Worm (Caenorhabditis elegans) whole organism, L4/young adult: ENCODE measurements around the gene enu-3.6.
"Not testable (repeated sequence)": the region's sequence is repeated elsewhere in the genome, so short reads cannot be mapped to it uniquely, and the experiment has no call there.

Experiments used
- W03F9.2 ChIP-seq: fragments of 150-350 bp; optimal IDR thresholded peaks from 2 replicates; lab custom pipeline; 2014; ENCODE audit warnings: missing biosample characterization, missing genetic modification characterization
- dao-5 ChIP-seq: sonication (generic microtip); optimal IDR thresholded peaks from 2 replicates; lab custom pipeline; 2016; ENCODE audit warnings: missing genotype, missing genetic modification characterization, moderate library complexity, missing compliant biosample characterization
- him-1 ChIP-seq: sonication (generic microtip); optimal IDR thresholded peaks from 2 replicates; lab custom pipeline; 2016; ENCODE audit warnings: missing genotype, missing genetic modification reagents, missing genetic modification characterization, missing compliant biosample characterization

The enu-3.6 gene

DNA sequence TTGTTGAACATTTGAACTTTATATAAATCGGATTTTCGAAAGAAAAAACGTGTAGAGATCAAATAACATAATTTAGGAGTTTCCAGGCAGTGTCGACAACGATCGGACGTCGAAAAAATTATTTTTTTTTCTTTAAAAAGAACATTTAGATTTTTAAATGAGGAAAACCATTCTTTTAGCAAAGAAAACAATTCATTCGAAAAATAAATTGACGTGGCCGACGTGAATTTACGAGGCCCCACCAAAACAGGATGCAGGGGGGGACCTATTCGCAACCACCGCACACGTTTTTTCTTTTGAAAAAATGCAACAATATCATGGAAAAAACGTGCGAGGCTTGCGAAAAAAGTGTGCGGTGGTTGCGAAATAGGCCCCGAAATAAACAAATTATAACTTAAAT, at the start of gene enu-3.6:
enu-3.6 (plus strand) TSS at position 392 of the 400 bp plus-strand sequence.
- TF ChIP-seq him-1, dao-5, W03F9.2 (tag; lab: Kevin White, UChicago): not testable (repeated sequence)

- TF ChIP-seq W03F9.2 (tag; lab: Kevin White, UChicago): no peak
- TF ChIP-seq him-1 (tag; lab: Kevin White, UChicago): no peak
- TF ChIP-seq dao-5 (tag; lab: Kevin White, UChicago): no peak
Measured at ce11 chrIII:10700460-10700859, 49.8 kb upstream of the enu-3.6 start, which contains the start of gene Y39A1A.20. Y39A1A.20 (minus strand) TSS chrIII:10700560.

DNA sequence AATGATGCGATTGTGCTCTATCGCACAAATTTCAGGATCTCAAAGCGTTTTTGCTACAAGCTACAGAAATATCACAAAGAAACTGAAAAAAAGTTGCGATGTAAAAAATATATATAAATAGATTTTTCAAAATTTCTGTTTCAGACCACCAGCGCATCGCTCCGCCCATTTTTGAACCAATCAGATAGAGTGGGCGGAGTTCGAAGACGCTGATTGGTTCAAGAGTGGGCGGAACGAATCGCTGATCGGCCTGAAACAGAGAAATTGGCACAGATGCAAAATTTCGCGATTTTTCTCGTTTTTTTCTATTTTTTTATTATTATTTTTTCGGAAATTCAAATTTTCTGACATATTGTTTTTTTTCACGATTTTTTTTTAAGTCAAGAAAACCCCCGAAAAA, 47.4 kb upstream of the enu-3.6 start:
- TF ChIP-seq W03F9.2 (tag; lab: Kevin White, UChicago) (no peak), him-1 (tag; lab: Kevin White, UChicago) (no peak), dao-5 (tag; lab: Kevin White, UChicago) (no peak)

DNA sequence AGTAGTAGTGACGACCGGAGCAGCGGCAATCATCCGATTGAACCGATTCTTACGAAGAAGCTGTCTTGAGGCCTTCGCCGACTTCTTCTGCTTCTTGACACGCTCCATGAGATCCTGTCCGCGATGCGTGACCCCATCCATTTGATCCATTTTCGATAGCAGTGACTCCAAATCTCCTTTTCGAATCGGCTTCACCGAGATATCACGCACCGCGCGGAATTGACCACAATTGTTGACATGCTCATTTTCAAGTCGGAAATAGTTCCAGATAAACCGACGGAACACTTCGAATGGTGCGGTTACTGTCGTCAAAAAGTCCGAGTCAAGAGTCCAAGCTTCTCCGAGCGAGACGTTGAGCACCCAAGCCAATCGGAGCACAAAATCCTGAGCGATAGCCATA, 46.4 kb upstream of the enu-3.6 start:
- TF ChIP-seq dao-5 (tag; lab: Kevin White, UChicago): no peak
- TF ChIP-seq him-1 (tag; lab: Kevin White, UChicago): no peak
- TF ChIP-seq W03F9.2 (tag; lab: Kevin White, UChicago): no peak

- TF ChIP-seq him-1 (tag; lab: Kevin White, UChicago) (no peak), W03F9.2 (tag; lab: Kevin White, UChicago) (no peak), dao-5 (tag; lab: Kevin White, UChicago) (no peak)
Measured at ce11 chrIII:10704499-10704898, 45.7 kb upstream of the enu-3.6 start.

DNA sequence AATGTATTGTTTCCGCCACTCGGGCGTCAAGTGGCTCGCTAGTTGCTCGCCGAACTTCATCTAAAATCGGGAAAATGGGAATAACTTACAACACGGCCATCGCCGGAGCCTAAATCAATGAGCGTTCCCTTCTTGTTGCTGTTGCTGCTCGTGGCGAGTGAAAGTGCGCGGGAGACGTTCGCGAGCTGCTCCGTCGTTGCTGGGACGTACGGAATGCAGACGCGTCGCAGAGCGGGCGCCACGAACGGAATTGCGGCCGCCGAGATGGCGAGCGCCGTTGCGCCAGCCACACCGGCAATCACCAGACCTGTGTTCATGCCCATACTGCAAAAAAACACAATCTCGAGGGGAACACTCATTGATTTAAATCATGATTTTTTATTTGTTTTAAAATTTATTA, 43.8 kb upstream of the enu-3.6 start:
- no peak for TF ChIP-seq dao-5 (tag; lab: Kevin White, UChicago)
- TF ChIP-seq him-1 (tag; lab: Kevin White, UChicago): no peak
- no peak for TF ChIP-seq W03F9.2 (tag; lab: Kevin White, UChicago)

DNA sequence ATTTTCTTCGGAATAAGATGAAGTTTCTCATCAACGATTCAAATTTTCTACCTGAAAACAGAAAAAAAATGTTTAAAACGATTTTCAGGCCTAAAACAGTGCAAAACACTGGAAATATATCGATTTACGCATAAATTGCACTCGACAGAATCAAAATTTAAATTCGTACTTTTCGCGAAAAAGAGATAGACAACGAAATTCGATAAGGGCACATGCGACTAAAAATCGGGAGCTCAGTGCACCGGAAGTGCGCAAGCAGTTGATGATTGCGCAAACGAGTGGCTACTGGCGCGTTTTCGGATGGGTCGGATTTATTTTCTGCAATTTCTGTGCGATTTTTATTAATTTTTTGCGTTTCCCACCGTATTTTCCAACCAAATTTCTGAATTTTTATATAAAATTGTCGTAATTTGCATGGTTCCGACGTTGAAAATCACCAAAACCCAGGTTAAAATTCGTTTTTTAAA, 43.2 kb upstream of the enu-3.6 start, which contains the start of the genes Y39A1A.21 and Y39A1A.22:
Y39A1A.21 (minus strand) TSS at position 51 of the 467 bp plus-strand sequence.
Y39A1A.22 (minus strand) TSS at position 57 of the 467 bp plus-strand sequence.
- TF ChIP-seq W03F9.2 (tag; lab: Kevin White, UChicago) (peak; percentile 69), him-1 (tag; lab: Kevin White, UChicago) (peak; percentile 29), dao-5 (tag; lab: Kevin White, UChicago) (no peak)

DNA sequence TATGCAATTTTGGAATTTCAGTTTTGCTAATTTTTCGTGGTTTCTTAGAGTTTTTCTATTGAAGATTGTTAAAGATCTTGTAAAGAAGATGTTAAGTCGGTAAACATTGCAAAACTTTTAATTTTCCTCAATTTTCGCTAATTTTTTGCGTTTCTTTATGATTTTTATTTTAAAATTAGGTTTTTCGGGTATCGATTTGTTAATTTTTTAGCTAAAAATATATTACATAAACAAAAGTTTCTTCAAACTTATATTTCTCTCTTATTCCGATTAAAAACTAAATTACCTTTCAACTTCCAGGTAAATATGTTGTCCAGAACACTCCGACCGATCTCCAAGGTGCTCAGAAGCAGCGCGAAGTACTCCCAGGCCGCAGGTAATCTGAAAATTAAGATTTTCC, 42.8 kb upstream of the enu-3.6 start, which contains the start of gene mrpl-12:
mrpl-12 (plus strand) TSS at position 301 of the 400 bp plus-strand sequence.
- no peak for TF ChIP-seq W03F9.2 (tag; lab: Kevin White, UChicago)
- TF ChIP-seq him-1 (tag; lab: Kevin White, UChicago): no peak
- TF ChIP-seq dao-5 (tag; lab: Kevin White, UChicago): no peak

- TF ChIP-seq W03F9.2 (tag; lab: Kevin White, UChicago): no peak
- TF ChIP-seq him-1 (tag; lab: Kevin White, UChicago): no peak
- TF ChIP-seq dao-5 (tag; lab: Kevin White, UChicago): no peak
Measured at ce11 chrIII:10708484-10708883, 41.8 kb upstream of the enu-3.6 start.

ce11 chrIII:10709676-10710075, 40.6 kb upstream of the enu-3.6 start:
- TF ChIP-seq dao-5 (tag; lab: Kevin White, UChicago) (no peak), him-1 (tag; lab: Kevin White, UChicago) (no peak), W03F9.2 (tag; lab: Kevin White, UChicago) (no peak)

ce11 chrIII:10711192-10711673, 39.0 kb upstream of the enu-3.6 start, which contains the start of gene W09D10.5:
W09D10.5 (minus strand) TSS chrIII:10711536.
- TF ChIP-seq W03F9.2 (tag; lab: Kevin White, UChicago) (no peak), dao-5 (tag; lab: Kevin White, UChicago) (no peak), him-1 (tag; lab: Kevin White, UChicago) (no peak)

DNA sequence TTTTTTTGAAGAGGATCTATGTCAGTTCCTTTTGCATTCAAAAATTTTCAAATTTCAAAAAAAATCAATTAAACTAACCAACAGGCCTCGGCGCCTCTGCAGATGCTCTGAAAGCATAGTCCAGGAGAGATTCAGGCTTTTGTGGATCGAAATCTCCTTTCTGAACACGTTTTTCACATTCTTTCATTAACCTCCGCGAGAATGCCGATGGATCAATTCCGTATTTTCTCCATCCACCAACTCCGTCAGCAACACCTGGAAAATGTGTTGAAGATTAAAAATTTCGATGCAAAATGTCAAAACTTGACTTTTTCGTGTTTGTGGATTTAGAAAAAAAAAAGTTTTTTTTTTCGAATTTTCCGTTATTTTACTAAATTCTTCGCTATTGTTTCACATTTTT, 35.7 kb upstream of the enu-3.6 start:
- TF ChIP-seq dao-5 (tag; lab: Kevin White, UChicago) (no peak), W03F9.2 (tag; lab: Kevin White, UChicago) (no peak), him-1 (tag; lab: Kevin White, UChicago) (no peak)

- TF ChIP-seq dao-5 (tag; lab: Kevin White, UChicago) (no peak), him-1 (tag; lab: Kevin White, UChicago) (no peak), W03F9.2 (tag; lab: Kevin White, UChicago) (no peak)
Measured at ce11 chrIII:10716091-10716490, 34.1 kb upstream of the enu-3.6 start, which contains the start of gene W09D10.4. W09D10.4 (minus strand) TSS chrIII:10716191.

- no peak for TF ChIP-seq him-1 (tag; lab: Kevin White, UChicago)
- TF ChIP-seq dao-5 (tag; lab: Kevin White, UChicago): no peak
- TF ChIP-seq W03F9.2 (tag; lab: Kevin White, UChicago): no peak
Measured at ce11 chrIII:10717479-10717878, 32.8 kb upstream of the enu-3.6 start.
